Fruit fly (Drosophila melanogaster): Measurements from ENCODE around the gene Or10a.

Gene Or10a

DNA sequence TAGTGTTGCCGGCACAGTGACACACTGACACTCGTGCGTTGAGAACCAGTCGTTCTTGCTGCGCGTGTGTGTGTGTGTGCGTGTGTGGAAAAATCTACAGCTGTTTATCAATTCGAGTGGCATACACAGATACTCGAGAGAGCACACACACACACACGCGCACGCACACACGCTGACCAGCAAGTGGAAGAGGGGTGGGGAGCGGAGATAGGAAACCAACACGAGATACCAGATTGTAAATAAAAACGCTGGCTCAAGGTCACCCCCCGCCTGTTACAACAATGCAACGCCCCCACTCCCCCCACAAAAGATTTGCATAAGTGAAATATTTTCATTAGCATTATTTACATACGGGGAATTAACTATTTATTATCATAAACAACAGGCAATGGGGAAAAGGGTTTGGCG lies 10.1 kb upstream of the Or10a start (continued):
- TF ChIP-seq sim (GFP tag; IDR thresholded peaks at IDR 0.05) (no peak), eyg (GFP tag; optimal IDR thresholded peaks at IDR 0.05) (no peak), Hmx (GFP tag; optimal IDR thresholded peaks at IDR 0.05) (no peak), Hr51 (GFP tag; optimal IDR thresholded peaks at IDR 0.05) (no peak), CG10543 (GFP tag; optimal IDR thresholded peaks at IDR 0.05) (peak; percentile 81), mirr (GFP tag; optimal IDR thresholded peaks at IDR 0.05) (peak; percentile 80), Spps (tag; optimal IDR thresholded peaks at IDR 0.05) (no peak), gcm (GFP tag; optimal IDR thresholded peaks at IDR 0.05) (peak; percentile 14), CG3065 (GFP tag; optimal IDR thresholded peaks at IDR 0.05) (no peak), Aef1 (GFP tag; IDR thresholded peaks at IDR 0.05) (0 out of 3 replicates have a peak, but pooled peaks have one; percentile 13), CG8765 (GFP tag; IDR thresholded peaks at IDR 0.05) (no peak), CG12299 (tag; optimal IDR thresholded peaks at IDR 0.05) (no peak), CG15073 (GFP tag; optimal IDR thresholded peaks at IDR 0.05) (no peak), lbe (GFP tag; optimal IDR thresholded peaks at IDR 0.05) (no peak), CG9727 (GFP tag; optimal IDR thresholded peaks at IDR 0.05) (peak; percentile 20), Blimp-1 (GFP tag; optimal IDR thresholded peaks at IDR 0.05) (peak; percentile 56), tgo (GFP tag; IDR thresholded peaks at IDR 0.05) (no peak), CG6175 (GFP tag; IDR thresholded peaks at IDR 0.05) (peak; percentile 66; the same call in 1 of the 3 replicates), eve (GFP tag; optimal IDR thresholded peaks at IDR 0.05) (no peak), CG8478 (optimal IDR thresholded peaks at IDR 0.05) (no peak), cato (GFP tag; optimal IDR thresholded peaks at IDR 0.05; ENCODE audit: borderline replicate concordance) (no peak), ase (GFP tag; IDR thresholded peaks at IDR 0.05) (no peak), wdn (GFP tag; IDR thresholded peaks at IDR 0.05) (no peak), CG13296 (GFP tag; optimal IDR thresholded peaks at IDR 0.05) (peak; percentile 61), Gug (GFP tag; IDR thresholded peaks at IDR 0.05) (no peak), CG8924 (tag; optimal IDR thresholded peaks at IDR 0.05) (no peak), CG6254 (GFP tag; optimal IDR thresholded peaks at IDR 0.05) (peak; percentile 37), Hsf (GFP tag; optimal IDR thresholded peaks at IDR 0.05) (no peak), CG5245 (GFP tag; optimal IDR thresholded peaks at IDR 0.05) (no peak), usp (GFP tag; optimal IDR thresholded peaks at IDR 0.05) (no peak), so (GFP tag; IDR thresholded peaks at IDR 0.05) (0 out of 3 replicates have a peak, but pooled peaks have one; percentile 49), crol (GFP tag; IDR thresholded peaks at IDR 0.05) (peak; percentile 89), shn (GFP tag; optimal IDR thresholded peaks at IDR 0.05) (no peak), al (GFP tag; IDR thresholded peaks at IDR 0.05) (no peak), Hr3 (GFP tag; optimal IDR thresholded peaks at IDR 0.05) (no peak), Atf3 (GFP tag; optimal IDR thresholded peaks at IDR 0.05) (no peak), E2f1 (GFP tag; IDR thresholded peaks at IDR 0.05) (no peak), Opbp (GFP tag; IDR thresholded peaks at IDR 0.05; ENCODE audit: partially characterized antibody) (no peak), onecut (GFP tag; IDR thresholded peaks at IDR 0.05) (peak; percentile 25; the same call in 1 of the 2 replicates), YL-1 (GFP tag; optimal IDR thresholded peaks at IDR 0.05) (no peak), CG11085 (GFP tag; IDR thresholded peaks at IDR 0.05) (no peak), CG13424 (tag; optimal IDR thresholded peaks at IDR 0.05) (peak; percentile 34), CG17361 (GFP tag; IDR thresholded peaks at IDR 0.05) (no peak), Max (GFP tag; optimal IDR thresholded peaks at IDR 0.05) (no peak), chinmo (GFP tag; IDR thresholded peaks at IDR 0.05; ENCODE audit: partially characterized antibody) (peak; percentile 94), slp2 (GFP tag; optimal IDR thresholded peaks at IDR 0.05) (no peak), nau (GFP tag; optimal IDR thresholded peaks at IDR 0.05) (peak; percentile 66), HmgZ (tag; optimal IDR thresholded peaks at IDR 0.05) (peak; percentile 42), CG31224 (GFP tag; IDR thresholded peaks at IDR 0.05) (no peak), Rfx (GFP tag; IDR thresholded peaks at IDR 0.05) (peak; percentile 33; the same call in 1 of the 2 replicates), CG4730 (GFP tag; IDR thresholded peaks at IDR 0.05) (no peak), Six4 (GFP tag; optimal IDR thresholded peaks at IDR 0.05) (no peak), MESR4 (GFP tag; optimal IDR thresholded peaks at IDR 0.05) (no peak)
